Worm (Caenorhabditis elegans) whole organism, L4 larva: ENCODE data around the gene F45E4.6.

Experiments used
- F10B5.3 ChIP-seq: sonication (generic microtip); optimal IDR thresholded peaks from 2 replicates; lab custom pipeline; 2016; ENCODE audit warnings: mild to moderate bottlenecking, missing genetic modification characterization, missing compliant biosample characterization
- Y105C5A.15 ChIP-seq: fragments of 200-800 bp; sonication (Bioruptor generic); IDR thresholded peaks from 2 replicates; pipeline ENCODE4 v1.3.6; 2022; ENCODE audit warnings: missing genetic modification characterization, missing compliant biosample characterization
- Y48G9A.11 ChIP-seq: fragments of 200-800 bp; sonication (Bioruptor generic); IDR thresholded peaks from 2 replicates; pipeline ENCODE4 v1.3.6; 2022; ENCODE audit warnings: missing genetic modification reagents, missing genetic modification characterization, missing compliant biosample characterization
- ZK337.2 ChIP-seq: fragments of 200-800 bp; sonication (Bioruptor generic); IDR thresholded peaks from 2 replicates; pipeline ENCODE4 v1.3.6; 2022; ENCODE audit warnings: missing genetic modification reagents, missing genetic modification characterization, missing compliant biosample characterization
- aha-1 ChIP-seq: fragments of 150-350 bp; peaks from one replicate; lab custom pipeline; 2014; ENCODE audit warnings: missing biosample characterization, missing genetic modification characterization
- ceh-32 ChIP-seq: sonication (generic microtip); optimal IDR thresholded peaks from 2 replicates; lab custom pipeline; 2016; ENCODE audit warnings: mild to moderate bottlenecking, missing genetic modification characterization, missing compliant biosample characterization; ENCODE audit not compliant: poor library complexity
- ces-1 ChIP-seq: fragments of 150-350 bp; sonication (generic microtip); optimal IDR thresholded peaks from 4 replicates; lab custom pipeline; 2014; ENCODE audit warnings: missing biosample characterization, missing genetic modification reagents, missing genetic modification characterization
- ctbp-1 ChIP-seq: fragments of 200-800 bp; sonication (Bioruptor generic); IDR thresholded peaks from 2 replicates; pipeline ENCODE4 v1.3.6; 2022; ENCODE audit warnings: missing genetic modification reagents, missing genetic modification characterization, missing compliant biosample characterization
- daf-8 ChIP-seq: fragments of 200-800 bp; sonication (Bioruptor generic); IDR thresholded peaks from 2 replicates; pipeline ENCODE4 v1.3.6; 2022; ENCODE audit warnings: missing genetic modification characterization, missing compliant biosample characterization
- dmd-8 ChIP-seq: fragments of 200-800 bp; sonication (Bioruptor generic); IDR thresholded peaks from 2 replicates; pipeline ENCODE4 v1.3.6; 2022; ENCODE audit warnings: missing genetic modification characterization, missing compliant biosample characterization
- dmd-9 ChIP-seq: fragments of 200-800 bp; sonication (Bioruptor generic); IDR thresholded peaks from 2 replicates; pipeline ENCODE4 v1.3.6; 2022; ENCODE audit warnings: missing genetic modification reagents, missing genetic modification characterization, missing compliant biosample characterization
- dve-1 ChIP-seq: sonication (generic microtip); optimal IDR thresholded peaks from 2 replicates; lab custom pipeline; 2017; ENCODE audit warnings: antibody characterized with exemption, mild to moderate bottlenecking, missing genetic modification characterization, missing compliant biosample characterization; ENCODE audit not compliant: insufficient read depth
- egl-27 ChIP-seq: sonication (generic microtip); optimal IDR thresholded peaks from 3 replicates; lab custom pipeline; 2017; ENCODE audit warnings: missing biosample characterization, missing genetic modification reagents, missing genetic modification characterization
- egl-43 ChIP-seq: fragments of 200-800 bp; sonication (Bioruptor generic); IDR thresholded peaks from 2 replicates; pipeline ENCODE4 v1.3.6; 2022; ENCODE audit warnings: missing genetic modification reagents, missing genetic modification characterization, missing compliant biosample characterization
- fkh-10 ChIP-seq: fragments of 150-350 bp; optimal IDR thresholded peaks from 2 replicates; lab custom pipeline; 2014; ENCODE audit warnings: missing biosample characterization, missing genetic modification reagents, missing genetic modification characterization
- hlh-11 ChIP-seq: fragments of 200-800 bp; sonication (Bioruptor generic); optimal IDR thresholded peaks from 2 replicates; lab custom pipeline; 2018; ENCODE audit warnings: mild to moderate bottlenecking, missing genetic modification characterization, missing compliant biosample characterization
- hlh-30 ChIP-seq: sonication (generic microtip); optimal IDR thresholded peaks from 2 replicates; lab custom pipeline; 2017; ENCODE audit warnings: antibody characterized with exemption, mild to moderate bottlenecking, missing genetic modification characterization, missing compliant biosample characterization; ENCODE audit not compliant: insufficient read depth
- hmg-1.1 ChIP-seq: fragments of 200-800 bp; sonication (Bioruptor generic); IDR thresholded peaks from 2 replicates; pipeline ENCODE4 v1.3.6; 2022; ENCODE audit warnings: missing genetic modification reagents, missing genetic modification characterization, missing compliant biosample characterization
- lin-38 ChIP-seq: fragments of 200-800 bp; sonication (Bioruptor generic); IDR thresholded peaks from 2 replicates; pipeline ENCODE4 v1.3.6; 2022; ENCODE audit warnings: missing genetic modification reagents, missing genetic modification characterization, missing compliant biosample characterization
- lin-39 ChIP-seq: fragments of 150-350 bp; optimal IDR thresholded peaks from 2 replicates; lab custom pipeline; 2014; ENCODE audit warnings: missing biosample characterization, missing genetic modification reagents, missing genetic modification characterization
- lsy-2 ChIP-seq, 2 experiments: fragments of 150-350 bp in 1 of 2; sonication (generic microtip) in 1 of 2; optimal IDR thresholded peaks; 2 replicates each; lab custom pipeline; 2014 to 2017; ENCODE audit warnings: missing biosample characterization in 2 of 2, missing genetic modification characterization in 2 of 2
- madf-9 ChIP-seq: fragments of 200-800 bp; sonication (Bioruptor generic); conservative IDR thresholded peaks from 2 replicates; pipeline ENCODE4 v1.3.6; 2022; ENCODE audit warnings: missing genetic modification reagents, missing genetic modification characterization, missing compliant biosample characterization
- mdl-1 ChIP-seq, 2 experiments: fragments of 150-350 bp in 1 of 2; sonication (generic microtip) in 1 of 2; optimal IDR thresholded peaks; 2 replicates each; lab custom pipeline; 2014 to 2017; ENCODE audit warnings: missing biosample characterization in 2 of 2, missing genetic modification characterization in 2 of 2
- mep-1 ChIP-seq: fragments of 150-350 bp; sonication (generic microtip); optimal IDR thresholded peaks from 3 replicates; lab custom pipeline; 2014; ENCODE audit warnings: missing biosample characterization, missing genetic modification characterization
- mes-2 ChIP-seq: sonication (generic microtip); optimal IDR thresholded peaks from 2 replicates; lab custom pipeline; 2016; ENCODE audit warnings: missing genotype, mild to moderate bottlenecking, missing genetic modification characterization, missing compliant biosample characterization; ENCODE audit not compliant: poor library complexity, severe bottlenecking
- nhr-102 ChIP-seq: sonication (generic microtip); optimal IDR thresholded peaks from 2 replicates; lab custom pipeline; 2016; ENCODE audit warnings: mild to moderate bottlenecking, missing genetic modification characterization, moderate library complexity, missing compliant biosample characterization
- nhr-237 ChIP-seq: sonication (generic microtip); optimal IDR thresholded peaks from 2 replicates; lab custom pipeline; 2017; ENCODE audit warnings: missing biosample characterization, missing genetic modification characterization
- nhr-25 ChIP-seq: sonication (generic microtip); optimal IDR thresholded peaks from 2 replicates; lab custom pipeline; 2017; ENCODE audit warnings: missing genetic modification characterization, mild to moderate bottlenecking, missing compliant biosample characterization, antibody characterized with exemption, moderate library complexity, borderline replicate concordance; ENCODE audit not compliant: insufficient read depth
- nhr-42 ChIP-seq: fragments of 200-800 bp; sonication (Bioruptor generic); IDR thresholded peaks from 2 replicates; pipeline ENCODE4 v1.3.6; 2022; ENCODE audit warnings: missing genetic modification characterization, missing compliant biosample characterization
- nhr-77 ChIP-seq: fragments of 150-350 bp; optimal IDR thresholded peaks from 2 replicates; lab custom pipeline; 2014; ENCODE audit warnings: missing biosample characterization, missing genetic modification characterization
- php-3 ChIP-seq: fragments of 200-800 bp; sonication (Bioruptor generic); IDR thresholded peaks from 2 replicates; pipeline ENCODE4 v1.3.6; 2022; ENCODE audit warnings: missing genetic modification reagents, missing genetic modification characterization, missing compliant biosample characterization
- pqm-1 ChIP-seq: sonication (generic microtip); optimal IDR thresholded peaks from 2 replicates; lab custom pipeline; 2017; ENCODE audit warnings: missing biosample characterization, missing genetic modification characterization
- rbr-2 ChIP-seq: sonication (generic microtip); optimal IDR thresholded peaks from 2 replicates; lab custom pipeline; 2016; ENCODE audit warnings: missing genotype, missing genetic modification characterization, missing compliant biosample characterization
- set-16 ChIP-seq: fragments of 200-800 bp; sonication (Bioruptor generic); IDR thresholded peaks from 2 replicates; pipeline ENCODE4 v1.3.6; 2022; ENCODE audit warnings: missing genetic modification reagents, missing genetic modification characterization, missing compliant biosample characterization
- spr-1 ChIP-seq: sonication (generic microtip); optimal IDR thresholded peaks from 2 replicates; lab custom pipeline; 2016; ENCODE audit warnings: mild to moderate bottlenecking, missing genetic modification characterization, missing compliant biosample characterization
- unc-62 ChIP-seq, 3 experiments: fragments of 150-350 bp in 1 of 3; sonication (generic microtip); optimal IDR thresholded peaks in 2 of 3; peaks in 1 of 3; 1 replicate in 1 of 3; 2 replicates in 2 of 3; lab custom pipeline; 2014 to 2017; ENCODE audit warnings: missing biosample characterization in 3 of 3, missing genetic modification characterization in 3 of 3, missing genetic modification reagents in 3 of 3, missing genotype in 1 of 3
- ztf-11 ChIP-seq: fragments of 150-350 bp; optimal IDR thresholded peaks from 2 replicates; lab custom pipeline; 2014; ENCODE audit warnings: missing biosample characterization, missing genetic modification characterization

Gene F45E4.6

DNA sequence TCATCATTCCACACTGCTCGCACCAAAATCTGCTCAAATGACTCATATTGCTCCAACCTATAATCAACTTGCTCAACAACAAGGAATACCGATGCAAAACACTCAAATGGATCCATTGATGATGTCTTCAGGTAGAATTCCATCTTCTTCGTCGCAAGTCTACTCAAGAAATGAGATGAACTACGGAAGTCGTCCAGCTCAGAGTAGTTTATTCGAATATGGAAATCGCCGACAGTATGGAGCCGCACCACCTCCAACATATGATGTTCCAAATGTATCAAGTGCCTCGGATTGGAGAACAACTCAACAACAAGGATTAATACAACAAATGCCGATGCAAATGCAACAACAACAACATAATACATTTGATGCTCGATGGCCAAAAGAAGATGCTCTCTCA is 9.3 kb downstream of the F45E4.6 start:
- TF ChIP-seq daf-8 (GFP tag; lab: Robert Waterston, UW) (no peak), unc-62 (GFP tag; optimal IDR thresholded peaks at IDR 0.05 in 1 of 2; lab: Kevin White, UChicago) (peak in 1 of 2 experiments; percentile 95), unc-62 (tag; optimal IDR thresholded peaks at IDR 0.05; lab: Kevin White, UChicago) (no peak)
- TF ChIP-seq, all 104 proteins: peak for 1

DNA sequence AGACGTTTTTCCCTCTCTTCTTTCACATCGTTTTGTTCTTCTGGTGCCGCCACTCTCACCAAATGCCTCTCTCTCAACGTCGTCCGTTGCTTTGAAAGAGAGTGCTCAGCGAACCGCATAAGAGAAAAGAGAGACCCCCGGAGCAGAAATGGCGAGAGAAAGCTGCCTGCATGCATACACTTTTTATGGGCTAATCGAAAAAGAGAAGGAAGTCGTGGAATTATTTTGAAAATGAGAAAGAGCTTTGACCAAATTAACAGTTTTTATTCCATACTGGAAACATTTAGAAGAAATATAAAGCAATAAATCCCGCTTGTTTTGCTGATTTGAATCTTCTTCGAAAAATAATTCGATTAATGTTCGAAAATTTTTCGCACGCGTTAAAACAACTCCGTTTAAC is 11.9 kb downstream of the F45E4.6 start:
- TF ChIP-seq ctbp-1 (GFP tag; lab: Robert Waterston, UW): no peak
- TF ChIP-seq mes-2 (tag; lab: Kevin White, UChicago): peak; percentile 26
- peak in 1 of 2 experiments; percentile 82 for TF ChIP-seq unc-62 (GFP tag; optimal IDR thresholded peaks at IDR 0.05 in 1 of 2; lab: Kevin White, UChicago)
- no peak for TF ChIP-seq unc-62 (tag; optimal IDR thresholded peaks at IDR 0.05; lab: Kevin White, UChicago)
- TF ChIP-seq aha-1 (tag; lab: Kevin White, UChicago): peak; percentile 7

DNA sequence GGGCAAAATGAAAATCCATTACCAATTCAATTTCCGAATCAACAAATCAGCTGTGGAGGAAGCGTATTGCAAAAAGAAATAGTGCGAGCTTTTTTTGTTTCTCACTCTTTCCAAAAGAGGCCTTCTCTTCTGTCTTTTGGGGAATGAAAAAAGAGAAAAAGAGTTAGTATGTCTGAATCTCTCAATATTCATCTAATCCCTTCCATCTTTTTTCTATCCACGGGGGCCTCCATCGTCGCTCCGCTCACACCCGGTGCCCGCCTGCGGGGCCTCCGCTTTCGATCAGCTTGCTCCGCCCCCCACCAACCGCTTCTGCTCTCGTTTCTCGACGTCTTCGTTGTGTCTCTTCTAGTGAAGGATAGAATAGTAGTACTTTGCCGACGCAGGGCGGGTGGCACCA is 13.1 kb downstream of the F45E4.6 start:
- TF ChIP-seq mep-1: peak; percentile 3
- no peak for TF ChIP-seq Y105C5A.15
- TF ChIP-seq nhr-25 (tag; lab: Kevin White, UChicago): no peak
- TF ChIP-seq mes-2 (tag; lab: Kevin White, UChicago): peak; percentile 20
- 0 out of 2 replicates have a peak, but pooled peaks have one; percentile 36 for TF ChIP-seq dmd-8 (GFP tag; lab: Robert Waterston, UW)
- peak; percentile 69 for TF ChIP-seq hmg-1.1 (GFP tag; lab: Robert Waterston, UW)
- TF ChIP-seq nhr-237: no peak
- no peak for TF ChIP-seq ZK337.2 (GFP tag; lab: Robert Waterston, UW)
- TF ChIP-seq php-3 (GFP tag; lab: Robert Waterston, UW): no peak
- TF ChIP-seq egl-43 (GFP tag; lab: Robert Waterston, UW): peak; percentile 67; the same call in 1 of the 2 replicates
- TF ChIP-seq mdl-1 (tag; optimal IDR thresholded peaks at IDR 0.05; lab: Kevin White, UChicago): peak in 1 of 2 experiments; percentile 25
- TF ChIP-seq nhr-102 (tag; lab: Kevin White, UChicago): no peak
- peak; percentile 36 for TF ChIP-seq rbr-2 (tag; lab: Kevin White, UChicago)
- TF ChIP-seq spr-1: no peak
- TF ChIP-seq set-16 (GFP tag; lab: Robert Waterston, UW): peak; percentile 93
- peak; percentile 47; the same call in 1 of the 2 replicates for TF ChIP-seq ctbp-1 (GFP tag; lab: Robert Waterston, UW)
- TF ChIP-seq lsy-2 (tag; optimal IDR thresholded peaks at IDR 0.05; lab: Kevin White, UChicago): peak in 1 of 2 experiments; percentile 23
- peak; percentile 25 for TF ChIP-seq fkh-10 (GFP tag; lab: Kevin White, UChicago)
- TF ChIP-seq hlh-11 (tag; lab: Kevin White, UChicago): peak; percentile 4

DNA sequence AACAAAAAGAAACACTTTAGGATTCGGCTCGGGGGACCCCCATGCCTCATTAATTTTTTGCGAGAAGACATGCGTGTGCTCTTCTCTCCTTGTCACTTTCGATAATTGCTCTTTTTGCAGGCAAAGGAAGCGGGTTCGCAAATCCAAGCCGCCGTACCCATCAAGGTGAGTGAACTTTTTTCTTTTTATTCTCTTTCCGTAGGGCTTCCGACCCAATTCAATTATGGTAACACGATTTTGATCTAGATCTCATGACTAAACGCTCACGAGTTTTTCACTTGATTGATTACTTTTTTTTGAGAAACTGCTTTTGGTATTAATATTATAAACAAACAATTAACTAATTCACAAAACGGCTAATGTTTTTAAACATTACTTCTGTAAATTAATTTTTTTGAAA is 19.8 kb downstream of the F45E4.6 start:
- TF ChIP-seq ztf-11: no peak
- peak; percentile 27 for TF ChIP-seq fkh-10 (GFP tag; lab: Kevin White, UChicago)
- no peak for TF ChIP-seq lin-38
- no peak for TF ChIP-seq egl-27 (tag; lab: Kevin White, UChicago)
- TF ChIP-seq pqm-1 (tag; lab: Kevin White, UChicago): no peak
- no peak for TF ChIP-seq lin-39
- no peak for TF ChIP-seq F10B5.3 (tag; lab: Kevin White, UChicago)
- peak; percentile 48 for TF ChIP-seq ces-1 (GFP tag; lab: Kevin White, UChicago)
- TF ChIP-seq set-16 (GFP tag; lab: Robert Waterston, UW): no peak
- peak; percentile 15 for TF ChIP-seq hlh-30 (tag; lab: Kevin White, UChicago)
- TF ChIP-seq mep-1: no peak
- TF ChIP-seq Y48G9A.11 (GFP tag; lab: Robert Waterston, UW): no peak
- TF ChIP-seq nhr-77 (tag; lab: Kevin White, UChicago): no peak
- no peak for TF ChIP-seq spr-1
- TF ChIP-seq dmd-9 (GFP tag; lab: Robert Waterston, UW): no peak
- TF ChIP-seq ceh-32 (tag; lab: Kevin White, UChicago): no peak
- no peak for TF ChIP-seq php-3 (GFP tag; lab: Robert Waterston, UW)
- TF ChIP-seq nhr-102 (tag; lab: Kevin White, UChicago): no peak
- TF ChIP-seq nhr-42 (GFP tag; lab: Robert Waterston, UW): no peak
- TF ChIP-seq dve-1: no peak
- TF ChIP-seq madf-9 (GFP tag; lab: Robert Waterston, UW): no peak
- TF ChIP-seq mes-2 (tag; lab: Kevin White, UChicago): no peak
